Fruit fly (Drosophila melanogaster) whole organism, prepupa: Measurements from ENCODE around the gene CG3987.

Experiments
- Blimp-1 ChIP-seq: fragments of 200-800 bp; sonication (Bioruptor generic); optimal IDR thresholded peaks from 3 replicates; lab custom pipeline; 2017; ENCODE audit warnings: missing biosample characterization, missing genetic modification characterization, mild to moderate bottlenecking, moderate library complexity, missing genetic modification reagents
- CG11762 ChIP-seq: fragments of 200-800 bp; sonication (Bioruptor generic); optimal IDR thresholded peaks from 3 replicates; lab custom pipeline; 2016; ENCODE audit warnings: missing biosample characterization, missing genetic modification characterization; ENCODE audit not compliant: insufficient read depth
- CG11902 ChIP-seq: fragments of 200-800 bp; sonication (Bioruptor generic); optimal IDR thresholded peaks from 3 replicates; lab custom pipeline; 2016; ENCODE audit warnings: missing biosample characterization, missing genetic modification characterization
- CG15336 ChIP-seq: fragments of 200-800 bp; sonication (Bioruptor generic); IDR thresholded peaks from 2 replicates; pipeline ENCODE4 v1.3.6; 2022; ENCODE audit warnings: missing biosample characterization, missing genetic modification characterization
- CG3032 ChIP-seq: fragments of 200-800 bp; optimal IDR thresholded peaks from 2 replicates; lab custom pipeline; 2019; ENCODE audit warnings: missing biosample characterization, mild to moderate bottlenecking, missing genetic modification characterization, moderate library complexity
- CG31627 ChIP-seq: fragments of 200-800 bp; sonication (Bioruptor generic); optimal IDR thresholded peaks from 3 replicates; lab custom pipeline; 2016; ENCODE audit warnings: missing biosample characterization, missing genetic modification characterization
- CG32006 ChIP-seq: fragments of 200-800 bp; sonication (Bioruptor generic); optimal IDR thresholded peaks from 3 replicates; lab custom pipeline; 2017; ENCODE audit warnings: missing biosample characterization, mild to moderate bottlenecking, missing genetic modification characterization
- CG34406 ChIP-seq: fragments of 200-800 bp; sonication (Bioruptor generic); optimal IDR thresholded peaks from 3 replicates; lab custom pipeline; 2016; ENCODE audit warnings: missing biosample characterization, missing genetic modification characterization
- CG6163 ChIP-seq: fragments of 200-800 bp; sonication (Bioruptor generic); IDR thresholded peaks from 3 replicates; pipeline ENCODE4 v1.3.6; 2022; ENCODE audit warnings: missing biosample characterization, missing genetic modification characterization
- CG6276 ChIP-seq: fragments of 200-800 bp; sonication (Bioruptor generic); optimal IDR thresholded peaks from 2 replicates; lab custom pipeline; 2017; ENCODE audit warnings: missing biosample characterization, mild to moderate bottlenecking, missing genetic modification characterization
- CG6792 ChIP-seq: fragments of 200-800 bp; sonication (Bioruptor generic); optimal IDR thresholded peaks from 3 replicates; lab custom pipeline; 2016; ENCODE audit warnings: missing biosample characterization, missing genetic modification characterization
- CG6808 ChIP-seq: fragments of 200-800 bp; sonication (Bioruptor generic); optimal IDR thresholded peaks from 3 replicates; lab custom pipeline; 2017; ENCODE audit warnings: missing biosample characterization, missing genetic modification characterization, mild to moderate bottlenecking, moderate library complexity, missing genetic modification reagents
- CG6854 ChIP-seq: fragments of 200-800 bp; sonication (Bioruptor generic); optimal IDR thresholded peaks from 2 replicates; lab custom pipeline; 2017; ENCODE audit warnings: missing biosample characterization, mild to moderate bottlenecking, missing genetic modification characterization
- CG7368 ChIP-seq: fragments of 200-800 bp; sonication (Bioruptor generic); optimal IDR thresholded peaks from 3 replicates; lab custom pipeline; 2016; ENCODE audit warnings: missing biosample characterization, missing genetic modification characterization
- CG8319 ChIP-seq: fragments of 200-800 bp; sonication (Bioruptor generic); optimal IDR thresholded peaks from 3 replicates; lab custom pipeline; 2016; ENCODE audit warnings: missing biosample characterization, missing genetic modification characterization
- Eip75B ChIP-seq: fragments of 200-800 bp; sonication (Bioruptor generic); optimal IDR thresholded peaks from 3 replicates; lab custom pipeline; 2016; ENCODE audit warnings: missing biosample characterization, missing genetic modification characterization
- Eip78C ChIP-seq: fragments of 200-800 bp; sonication (Bioruptor generic); peaks from one replicate; lab custom pipeline; 2016; ENCODE audit warnings: missing biosample characterization, missing genetic modification characterization
- Eip93F ChIP-seq: fragments of 200-800 bp; sonication (Bioruptor generic); optimal IDR thresholded peaks from 2 replicates; lab custom pipeline; 2016; ENCODE audit warnings: missing biosample characterization, mild to moderate bottlenecking, missing genetic modification characterization
- Ets21C ChIP-seq: fragments of 200-800 bp; sonication (Bioruptor generic); optimal IDR thresholded peaks from 3 replicates; lab custom pipeline; 2016; ENCODE audit warnings: missing biosample characterization, missing genetic modification characterization
- Gug ChIP-seq: fragments of 200-800 bp; sonication (Bioruptor generic); IDR thresholded peaks from 2 replicates; pipeline ENCODE4 v1.3.6; 2022; ENCODE audit warnings: missing biosample characterization, missing genetic modification characterization
- Hr4 ChIP-seq: fragments of 200-800 bp; sonication (Bioruptor generic); optimal IDR thresholded peaks from 3 replicates; lab custom pipeline; 2016; ENCODE audit warnings: missing biosample characterization, missing genetic modification characterization
- Lpt ChIP-seq: fragments of 200-800 bp; sonication (Bioruptor generic); optimal IDR thresholded peaks from 3 replicates; lab custom pipeline; 2016; ENCODE audit warnings: missing biosample characterization, missing genetic modification characterization
- Met ChIP-seq: fragments of 200-800 bp; sonication (Bioruptor generic); optimal IDR thresholded peaks from 3 replicates; lab custom pipeline; 2016; ENCODE audit warnings: missing biosample characterization, missing genetic modification characterization
- OdsH ChIP-seq: fragments of 200-800 bp; sonication (Bioruptor generic); optimal IDR thresholded peaks from 3 replicates; lab custom pipeline; 2016; ENCODE audit warnings: missing biosample characterization, missing genetic modification characterization
- Sox102F ChIP-seq: fragments of 200-800 bp; sonication (Bioruptor generic); optimal IDR thresholded peaks from 2 replicates; lab custom pipeline; 2016; ENCODE audit warnings: missing biosample characterization, mild to moderate bottlenecking, missing genetic modification characterization
- Sox14 ChIP-seq: fragments of 200-800 bp; sonication (Bioruptor generic); optimal IDR thresholded peaks from 3 replicates; lab custom pipeline; 2016; ENCODE audit warnings: missing biosample characterization, missing genetic modification characterization
- achi ChIP-seq: fragments of 200-800 bp; sonication (Bioruptor generic); optimal IDR thresholded peaks from 3 replicates; lab custom pipeline; 2016; ENCODE audit warnings: missing biosample characterization, missing genetic modification characterization
- dac ChIP-seq: fragments of 200-800 bp; sonication (Bioruptor generic); optimal IDR thresholded peaks from 2 replicates; lab custom pipeline; 2017; ENCODE audit warnings: missing biosample characterization, mild to moderate bottlenecking, missing genetic modification characterization
- esn ChIP-seq: fragments of 200-800 bp; sonication (Bioruptor generic); optimal IDR thresholded peaks from 2 replicates; lab custom pipeline; 2016; ENCODE audit warnings: missing biosample characterization, mild to moderate bottlenecking, missing genetic modification characterization, moderate library complexity
- fkh ChIP-seq: fragments of 200-800 bp; sonication (Bioruptor generic); optimal IDR thresholded peaks from 3 replicates; lab custom pipeline; 2017; ENCODE audit warnings: missing biosample characterization, mild to moderate bottlenecking, missing genetic modification characterization, moderate library complexity
- salr ChIP-seq, 2 experiments: fragments of 200-800 bp; sonication (Bioruptor generic); optimal IDR thresholded peaks; 3 replicates each; lab custom pipeline; 2016 to 2018; ENCODE audit warnings: missing biosample characterization in 2 of 2, missing genetic modification characterization in 2 of 2, mild to moderate bottlenecking in 1 of 2
- ss ChIP-seq, 2 experiments: fragments of 200-800 bp; sonication (Bioruptor generic); optimal IDR thresholded peaks; 2 replicates in 1 of 2; 3 replicates in 1 of 2; lab custom pipeline; 2017 to 2018; ENCODE audit warnings: mild to moderate bottlenecking in 2 of 2, missing biosample characterization in 2 of 2, missing genetic modification characterization in 2 of 2, moderate library complexity in 1 of 2
- svp ChIP-seq: fragments of 200-800 bp; sonication (Bioruptor generic); peaks from one replicate; lab custom pipeline; 2016; ENCODE audit warnings: missing biosample characterization, missing genetic modification characterization
- vri ChIP-seq: fragments of 200-800 bp; sonication (Bioruptor generic); optimal IDR thresholded peaks from 3 replicates; lab custom pipeline; 2016; ENCODE audit warnings: missing biosample characterization, mild to moderate bottlenecking, missing genetic modification characterization

CG3987 gene

DNA sequence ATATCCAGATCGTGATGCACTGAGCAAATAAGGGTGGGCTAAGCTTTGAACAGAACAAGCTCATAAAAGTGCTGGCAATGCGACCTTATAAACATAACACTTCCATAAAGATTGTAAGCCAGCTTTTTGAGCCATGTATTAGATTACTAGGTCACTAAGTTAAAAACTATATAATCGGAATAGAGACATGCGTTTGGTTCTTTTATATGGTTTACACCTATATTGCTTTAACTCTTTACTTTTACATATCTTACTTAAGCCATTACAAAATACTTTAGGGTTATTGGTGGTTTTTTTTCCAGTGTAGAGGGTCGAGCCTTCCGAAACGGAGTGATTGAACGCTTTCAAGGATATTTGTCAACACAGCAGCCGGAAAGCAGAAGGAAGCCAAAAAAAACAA, 47.4 kb upstream of the CG3987 start (continued):
- TF ChIP-seq CG7368 (GFP tag; lab: Kevin White, UChicago) (peak; percentile 76), CG6792 (GFP tag; lab: Kevin White, UChicago) (peak; percentile 72), CG6808 (peak; percentile 89), Eip93F (GFP tag; lab: Kevin White, UChicago) (no peak), CG6163 (GFP tag; lab: Robert Waterston, UW) (peak; percentile 57; the same call in 2 of the 3 replicates), svp (GFP tag; lab: Kevin White, UChicago) (peak; percentile 92), Eip75B (GFP tag; lab: Kevin White, UChicago) (peak; percentile 88), dac (GFP tag; lab: Kevin White, UChicago) (no peak), CG11902 (peak; percentile 79), Sox14 (GFP tag; lab: Kevin White, UChicago) (peak; percentile 82), Eip78C (peak; percentile 96), achi (GFP tag; lab: Kevin White, UChicago) (peak; percentile 82)

DNA sequence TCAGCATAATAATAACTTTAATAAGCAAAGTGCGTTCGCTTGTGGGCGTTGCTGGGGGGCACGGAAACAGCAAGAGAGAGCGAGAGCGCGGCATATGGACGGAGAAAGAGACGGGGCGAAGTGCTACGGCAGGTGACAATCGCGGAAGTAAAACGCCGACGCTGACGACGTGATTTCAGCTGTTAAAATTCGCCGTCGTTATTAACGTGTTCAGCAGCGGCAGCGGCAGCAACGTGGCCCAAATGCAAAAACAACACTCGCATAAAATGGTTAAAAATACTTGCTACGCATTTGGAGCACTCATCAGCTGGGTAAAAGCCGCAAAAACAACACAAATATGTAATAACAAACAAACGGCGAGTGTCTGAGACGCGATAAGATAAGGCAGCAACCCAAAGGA, 47.0 kb upstream of the CG3987 start:
- peak; percentile 35 for TF ChIP-seq Eip93F (GFP tag; lab: Kevin White, UChicago)
- TF ChIP-seq Sox14 (GFP tag; lab: Kevin White, UChicago), result peak; percentile 28
- TF ChIP-seq CG6854, result no peak
- TF ChIP-seq CG31627 (GFP tag; lab: Kevin White, UChicago), result no peak
- peak; percentile 93 for TF ChIP-seq fkh (GFP tag; lab: Kevin White, UChicago)
- no peak for TF ChIP-seq CG6276
- TF ChIP-seq Ets21C (GFP tag; lab: Kevin White, UChicago), result no peak
- no peak for TF ChIP-seq Lpt (GFP tag; lab: Kevin White, UChicago)
- TF ChIP-seq CG6792 (GFP tag; lab: Kevin White, UChicago), result no peak
- no peak for TF ChIP-seq Blimp-1 (GFP tag; lab: Kevin White, UChicago)
- TF ChIP-seq, all 60 proteins: peak for 3

dm6 chr3R:15094218-15094928, 45.4 kb upstream of the CG3987 start:
- TF ChIP-seq CG6792 (GFP tag; lab: Kevin White, UChicago), result no peak
- peak; percentile 39 for TF ChIP-seq fkh (GFP tag; lab: Kevin White, UChicago)
- TF ChIP-seq Lpt (GFP tag; lab: Kevin White, UChicago), result no peak
- peak; percentile 19 for TF ChIP-seq Sox14 (GFP tag; lab: Kevin White, UChicago)
- TF ChIP-seq ss (GFP tag; optimal IDR thresholded peaks at IDR 0.05; lab: Kevin White, UChicago), result peak in 1 of 2 experiments; percentile 1
- TF ChIP-seq CG3032, result no peak
- no peak for TF ChIP-seq CG11762 (GFP tag; lab: Kevin White, UChicago)
- TF ChIP-seq CG32006, result peak; percentile 38
- TF ChIP-seq svp (GFP tag; lab: Kevin White, UChicago), result peak; percentile 79
- TF ChIP-seq achi (GFP tag; lab: Kevin White, UChicago), result peak; percentile 24
- peak; percentile 15 for TF ChIP-seq vri (GFP tag; lab: Kevin White, UChicago)
- TF ChIP-seq Eip78C, result peak; percentile 84
- peak; percentile 35 for TF ChIP-seq esn (GFP tag; lab: Kevin White, UChicago)
- TF ChIP-seq Sox102F (GFP tag; lab: Kevin White, UChicago), result peak; percentile 1
- TF ChIP-seq Met, result peak; percentile 55
- TF ChIP-seq CG6808, result peak; percentile 23
- no peak for TF ChIP-seq CG15336 (GFP tag; lab: Robert Waterston, UW)
- no peak for TF ChIP-seq CG34406 (GFP tag; lab: Kevin White, UChicago)
- TF ChIP-seq CG8319 (GFP tag; lab: Kevin White, UChicago), result no peak
- peak; percentile 32 for TF ChIP-seq Hr4
- TF ChIP-seq salr (GFP tag; optimal IDR thresholded peaks at IDR 0.05; lab: Kevin White, UChicago), result peak in 1 of 2 experiments; percentile 42
- TF ChIP-seq OdsH (GFP tag; lab: Kevin White, UChicago), result peak; percentile 23
- TF ChIP-seq, all 60 proteins: peak for 15

DNA sequence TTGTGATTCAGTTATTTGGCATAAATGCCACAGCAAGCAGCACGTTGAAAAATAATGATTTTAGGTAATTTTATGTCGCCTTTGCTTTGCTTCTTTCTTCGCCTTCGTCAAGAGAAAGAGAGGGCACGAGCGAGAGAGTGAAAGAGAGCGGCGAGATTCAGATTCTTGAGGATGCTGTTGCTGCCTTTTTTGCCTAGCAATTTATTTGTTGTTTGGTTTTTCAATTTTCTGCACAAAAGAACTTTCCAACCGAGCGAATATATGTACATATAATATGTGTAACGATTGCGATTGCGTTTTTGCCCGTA, 44.9 kb upstream of the CG3987 start:
- TF ChIP-seq Gug (no peak), Eip78C (peak; percentile 12)
